Fruit fly (Drosophila melanogaster): ENCODE results near the gene CG3987.
A peak's percentile ranks its signal among the peaks of the same experiment; 100 is the strongest.

Gene CG3987

dm6 chr3R:15139816-15140473 is at the start of gene CG3987:
Gene CG3987 (plus strand): TSS chr3R:15139958.
- no peak for TF ChIP-seq CG17801 (GFP tag; optimal IDR thresholded peaks at IDR 0.05; ENCODE audit: partially characterized antibody)

- no peak for TF ChIP-seq CG17801 (GFP tag; optimal IDR thresholded peaks at IDR 0.05; ENCODE audit: partially characterized antibody)
These were observed 47.9 kb upstream of the CG3987 start for dm6 chr3R:15091680-15092343.

dm6 chr3R:15092351-15092750 is 47.4 kb upstream of the CG3987 start:
- no peak for TF ChIP-seq CG17801 (GFP tag; optimal IDR thresholded peaks at IDR 0.05; ENCODE audit: partially characterized antibody)

- TF ChIP-seq CG17801 (GFP tag; optimal IDR thresholded peaks at IDR 0.05; ENCODE audit: partially characterized antibody) = no peak
These were observed 47.0 kb upstream of the CG3987 start for dm6 chr3R:15092784-15093183.

dm6 chr3R:15094218-15094928 is 45.4 kb upstream of the CG3987 start:
- TF ChIP-seq CG17801 (GFP tag; optimal IDR thresholded peaks at IDR 0.05; ENCODE audit: partially characterized antibody) = no peak

- TF ChIP-seq CG17801 (GFP tag; optimal IDR thresholded peaks at IDR 0.05; ENCODE audit: partially characterized antibody) = no peak
These were observed 44.9 kb upstream of the CG3987 start for dm6 chr3R:15094929-15095236.

dm6 chr3R:15095550-15096031 is 44.2 kb upstream of the CG3987 start, which contains the start of gene CG6966:
Gene CG6966 (minus strand): TSS chr3R:15095631.
- peak; percentile 69 for TF ChIP-seq CG17801 (GFP tag; optimal IDR thresholded peaks at IDR 0.05; ENCODE audit: partially characterized antibody)

- no peak for TF ChIP-seq CG17801 (GFP tag; optimal IDR thresholded peaks at IDR 0.05; ENCODE audit: partially characterized antibody)
These were observed 29.6 kb upstream of the CG3987 start for dm6 chr3R:15110135-15110534.

- no peak for TF ChIP-seq CG17801 (GFP tag; optimal IDR thresholded peaks at IDR 0.05; ENCODE audit: partially characterized antibody)
These were observed 27.5 kb upstream of the CG3987 start for dm6 chr3R:15112232-15112631.

- TF ChIP-seq CG17801 (GFP tag; optimal IDR thresholded peaks at IDR 0.05; ENCODE audit: partially characterized antibody) = no peak
These were observed 26.2 kb upstream of the CG3987 start for dm6 chr3R:15113584-15113983.

dm6 chr3R:15114465-15115228 is 25.1 kb upstream of the CG3987 start:
- TF ChIP-seq CG17801 (GFP tag; optimal IDR thresholded peaks at IDR 0.05; ENCODE audit: partially characterized antibody) = peak; percentile 14

dm6 chr3R:15117765-15118164 is 22.0 kb upstream of the CG3987 start:
- TF ChIP-seq CG17801 (GFP tag; optimal IDR thresholded peaks at IDR 0.05; ENCODE audit: partially characterized antibody) = no peak

dm6 chr3R:15119730-15120129 is 20.0 kb upstream of the CG3987 start:
- TF ChIP-seq CG17801 (GFP tag; optimal IDR thresholded peaks at IDR 0.05; ENCODE audit: partially characterized antibody) = no peak

dm6 chr3R:15121599-15122394 is 18.0 kb upstream of the CG3987 start:
- TF ChIP-seq CG17801 (GFP tag; optimal IDR thresholded peaks at IDR 0.05; ENCODE audit: partially characterized antibody) = no peak

All from ovary, adult (tissue).